Worm (Caenorhabditis elegans): ENCODE measurements around the gene W03G1.5.

ce11 chrIV:462050-462449 is 44.2 kb downstream of the W03G1.5 start:
- no peak for TF ChIP-seq dao-5 (tag; optimal IDR thresholded peaks at IDR 0.05)
- TF ChIP-seq W03F9.2 (tag; optimal IDR thresholded peaks at IDR 0.05) = no peak
